Worm (Caenorhabditis elegans): ENCODE data around the gene F47G3.3.

DNA sequence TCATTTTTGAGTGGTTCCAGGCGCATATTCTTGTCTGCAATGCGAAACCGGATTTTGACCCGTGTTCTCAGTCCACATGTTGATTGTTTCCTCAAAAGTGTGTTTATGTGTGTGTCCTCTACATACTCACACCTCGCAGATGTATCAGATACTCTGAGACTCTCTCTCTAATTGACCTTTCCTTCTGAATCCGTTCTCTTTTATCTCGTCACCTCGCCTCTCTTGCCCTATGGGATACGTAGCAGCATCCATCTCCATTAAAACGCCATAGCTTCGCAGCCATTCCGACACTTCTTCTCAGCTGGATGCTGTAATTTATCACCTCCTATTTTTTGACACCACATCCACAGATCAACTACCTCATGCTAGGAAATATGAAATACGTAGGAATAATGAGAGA lies 45.3 kb upstream of the F47G3.3 start:
- TF ChIP-seq hnd-1 (tag; optimal IDR thresholded peaks at IDR 0.05) (no peak), ama-1 (optimal IDR thresholded peaks at IDR 0.05) (no peak), flt-1 (GFP tag; IDR thresholded peaks at IDR 0.05) (no peak)

Measured in whole organism, early embryonic.